Worm (Caenorhabditis elegans): ENCODE results near the gene dct-8.
"Not testable (repeated sequence)": the region's sequence is repeated elsewhere in the genome, so short reads cannot be mapped to it uniquely, and the experiment has no call there.

dct-8 gene

DNA sequence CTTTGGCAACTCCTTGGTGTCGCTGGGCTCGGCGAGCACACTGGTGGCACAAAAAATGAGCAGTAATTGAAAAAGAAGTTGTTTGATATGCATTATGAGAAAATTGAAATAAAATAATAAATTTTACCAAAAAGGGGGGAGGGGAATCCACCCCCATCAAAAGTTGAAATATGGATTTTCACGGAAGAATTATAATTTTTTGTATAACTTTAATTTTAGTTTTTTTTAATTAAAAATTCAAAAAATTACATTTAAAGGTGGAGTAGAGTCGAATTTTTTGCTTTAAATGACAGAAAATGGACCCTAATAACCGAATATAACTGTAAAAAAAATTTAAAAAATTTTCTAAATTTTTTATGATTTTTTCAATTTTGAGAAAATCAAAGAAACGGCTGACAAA is 17.0 kb downstream of the dct-8 start, which contains the start of gene F56D6.18:
F56D6.18 (minus strand) TSS at position 101 of the 400 bp plus-strand sequence.
- not testable (repeated sequence) for TF ChIP-seq nhr-28 (tag; optimal IDR thresholded peaks at IDR 0.05); nhr-43 (tag; optimal IDR thresholded peaks at IDR 0.05; ENCODE audit: poor library complexity, severe bottlenecking); lin-15B (tag; optimal IDR thresholded peaks at IDR 0.05)

ce11 chrIV:3912598-3912997 is 17.7 kb downstream of the dct-8 start, which contains the start of gene F56D6.20:
TSS of gene F56D6.20 (plus strand) at chrIV:3912898.
- no peak for TF ChIP-seq ceh-82 (tag; optimal IDR thresholded peaks at IDR 0.05)
- no peak for TF ChIP-seq ztf-4 (tag; optimal IDR thresholded peaks at IDR 0.05)
- no peak for TF ChIP-seq ceh-16 (tag; optimal IDR thresholded peaks at IDR 0.05)
- TF ChIP-seq unc-39 (tag; optimal IDR thresholded peaks at IDR 0.05): no peak
- TF ChIP-seq ZK546.5 (tag; optimal IDR thresholded peaks at IDR 0.05): no peak
- TF ChIP-seq fkh-10 (GFP tag; optimal IDR thresholded peaks at IDR 0.05): no peak
- TF ChIP-seq pqm-1 (tag; optimal IDR thresholded peaks at IDR 0.05): no peak
- no peak for TF ChIP-seq egl-27 (tag; optimal IDR thresholded peaks at IDR 0.05)
- TF ChIP-seq skn-1 (tag; optimal IDR thresholded peaks at IDR 0.05): no peak
- no peak for TF ChIP-seq daf-12 (tag; optimal IDR thresholded peaks at IDR 0.05)
- TF ChIP-seq jun-1 (tag; optimal IDR thresholded peaks at IDR 0.05): no peak
- no peak for TF ChIP-seq elt-1 (tag; optimal IDR thresholded peaks at IDR 0.05)
- TF ChIP-seq eor-1 (tag; optimal IDR thresholded peaks at IDR 0.05): no peak
- no peak for TF ChIP-seq nhr-77 (tag; optimal IDR thresholded peaks at IDR 0.05)
- TF ChIP-seq snpc-4 (tag; optimal IDR thresholded peaks at IDR 0.05): no peak
- no peak for TF ChIP-seq ceh-9 (tag; optimal IDR thresholded peaks at IDR 0.05)

- TF ChIP-seq lsy-12 (tag; optimal IDR thresholded peaks at IDR 0.05) (no peak), egl-27 (tag; optimal IDR thresholded peaks at IDR 0.05) (no peak), ceh-16 (tag; optimal IDR thresholded peaks at IDR 0.05) (no peak), unc-39 (tag; optimal IDR thresholded peaks at IDR 0.05) (no peak)
Measured at ce11 chrIV:3914462-3914861, 19.6 kb downstream of the dct-8 start, which contains the start of gene F56D6.19. TSS of gene F56D6.19 (plus strand) at chrIV:3914762.

DNA sequence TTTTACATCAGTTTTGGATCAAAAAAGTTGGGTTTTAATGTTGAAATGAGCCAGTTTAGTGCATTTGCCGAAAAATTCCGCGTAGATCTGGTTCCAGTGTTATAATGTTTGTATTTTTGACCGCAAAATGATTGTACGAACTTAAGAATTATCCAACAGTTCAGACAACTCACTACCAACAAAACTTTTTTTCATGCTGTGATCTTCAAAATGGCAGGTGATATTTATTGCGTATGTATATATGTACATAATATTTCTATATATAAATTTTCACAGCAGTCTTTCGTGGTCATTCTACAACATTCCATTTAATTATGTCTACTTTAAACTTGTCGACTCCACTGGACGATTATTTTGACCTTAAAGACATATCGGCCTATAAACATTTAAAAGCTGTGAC is 20.4 kb downstream of the dct-8 start, which contains the start of gene srz-20:
srz-20 (plus strand) TSS at position 301 of the 400 bp plus-strand sequence.
- no peak for TF ChIP-seq mdl-1 (tag; optimal IDR thresholded peaks at IDR 0.05)
- TF ChIP-seq nhr-67 (tag; optimal IDR thresholded peaks at IDR 0.05): no peak
- no peak for TF ChIP-seq tbx-2 (tag; optimal IDR thresholded peaks at IDR 0.05)
- no peak for TF ChIP-seq lin-39 (tag; optimal IDR thresholded peaks at IDR 0.05)
- no peak for TF ChIP-seq eor-1 (tag; optimal IDR thresholded peaks at IDR 0.05)
- TF ChIP-seq nhr-77 (tag; optimal IDR thresholded peaks at IDR 0.05): no peak
- no peak for TF ChIP-seq nhr-25 (tag; optimal IDR thresholded peaks at IDR 0.05)
- no peak for TF ChIP-seq ztf-11 (tag; optimal IDR thresholded peaks at IDR 0.05)

- no peak for TF ChIP-seq nhr-43 (tag; optimal IDR thresholded peaks at IDR 0.05; ENCODE audit: poor library complexity, severe bottlenecking)
- TF ChIP-seq nhr-11 (tag; optimal IDR thresholded peaks at IDR 0.05): no peak
- no peak for TF ChIP-seq fkh-2 (tag; optimal IDR thresholded peaks at IDR 0.05)
- no peak for TF ChIP-seq ceh-28 (tag; optimal IDR thresholded peaks at IDR 0.05)
- TF ChIP-seq unc-39 (tag; optimal IDR thresholded peaks at IDR 0.05): no peak
- no peak for TF ChIP-seq ceh-9 (tag; optimal IDR thresholded peaks at IDR 0.05)
- TF ChIP-seq elt-3 (tag; optimal IDR thresholded peaks at IDR 0.05): no peak
- no peak for TF ChIP-seq nhr-28 (tag; optimal IDR thresholded peaks at IDR 0.05)
- no peak for TF ChIP-seq lsy-12 (tag; optimal IDR thresholded peaks at IDR 0.05)
- no peak for TF ChIP-seq snpc-4 (tag; optimal IDR thresholded peaks at IDR 0.05)
- no peak for TF ChIP-seq elt-2 (tag; optimal IDR thresholded peaks at IDR 0.05)
- no peak for TF ChIP-seq elt-1 (tag; optimal IDR thresholded peaks at IDR 0.05)
- no peak for TF ChIP-seq ceh-16 (tag; optimal IDR thresholded peaks at IDR 0.05)
- TF ChIP-seq lin-15B (tag; optimal IDR thresholded peaks at IDR 0.05): no peak
- no peak for TF ChIP-seq aly-2 (tag; optimal IDR thresholded peaks at IDR 0.05)
- no peak for TF ChIP-seq tbx-2 (tag; optimal IDR thresholded peaks at IDR 0.05)
Measured at ce11 chrIV:3917405-3917804, 22.5 kb downstream of the dct-8 start, which contains the start of gene F56D6.14. TSS of gene F56D6.14 (plus strand) at chrIV:3917705.

DNA sequence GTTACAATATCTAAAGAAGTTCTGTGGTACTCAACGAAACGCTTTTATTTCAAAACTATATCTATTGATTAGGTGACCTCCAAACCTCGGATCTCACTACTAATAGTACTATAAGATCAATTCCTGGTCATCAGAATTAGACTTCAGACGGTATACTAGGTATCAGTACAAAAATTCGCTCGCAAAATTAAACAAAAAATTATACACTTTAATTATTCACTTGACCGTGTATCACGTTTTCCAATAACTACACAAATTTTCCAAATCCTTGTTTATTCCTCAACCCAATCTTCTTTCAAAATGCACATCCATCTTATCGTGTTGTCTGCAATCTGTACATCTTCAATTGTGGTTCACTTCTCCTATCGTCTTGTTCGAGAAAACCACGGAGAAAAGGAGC is 23.3 kb downstream of the dct-8 start, which contains the start of gene F56D6.23:
F56D6.23 (plus strand) TSS at position 301 of the 400 bp plus-strand sequence.
- TF ChIP-seq nhr-77 (tag; optimal IDR thresholded peaks at IDR 0.05) (no peak), fkh-10 (GFP tag; optimal IDR thresholded peaks at IDR 0.05) (no peak)
